Fruit fly (Drosophila melanogaster) whole organism, embryonic: ENCODE results near the gene CG14269.
A peak's percentile ranks its signal among the peaks of the same experiment; 100 is the strongest.

Source experiments
- Abd-B ChIP-seq: fragments of 200-800 bp; sonication (Bioruptor generic); optimal IDR thresholded peaks from 2 replicates; lab custom pipeline; 2018; ENCODE audit warnings: missing biosample characterization, mild to moderate bottlenecking, missing genetic modification characterization, moderate library complexity
- Awh ChIP-seq: fragments of 200-800 bp; sonication (Bioruptor generic); IDR thresholded peaks from 2 replicates; pipeline ENCODE4, ENCODE4 v1.3.6; 2022; ENCODE audit warnings: missing biosample characterization, missing genetic modification characterization
- Bgb ChIP-seq: fragments of 200-800 bp; sonication (Bioruptor generic); IDR thresholded peaks from 2 replicates; pipeline ENCODE4 v1.3.6; 2022; ENCODE audit warnings: missing biosample characterization, missing genetic modification characterization; ENCODE audit not compliant: partially characterized antibody
- CG12071 ChIP-seq: fragments of 200-800 bp; sonication (Bioruptor generic); optimal IDR thresholded peaks from 3 replicates; lab custom pipeline; 2018; ENCODE audit warnings: missing biosample characterization, mild to moderate bottlenecking, missing genetic modification characterization
- CG14667 ChIP-seq: fragments of 200-800 bp; sonication (Bioruptor generic); IDR thresholded peaks from 2 replicates; pipeline ENCODE4 v1.3.6; 2022; ENCODE audit warnings: missing biosample characterization, missing genetic modification characterization
- CG15011 ChIP-seq: fragments of 200-800 bp; sonication (Bioruptor generic); optimal IDR thresholded peaks from 3 replicates; lab custom pipeline; 2018; ENCODE audit warnings: missing biosample characterization, mild to moderate bottlenecking, missing genetic modification characterization
- CG1602 ChIP-seq: fragments of 200-800 bp; sonication (Bioruptor generic); optimal IDR thresholded peaks from 3 replicates; lab custom pipeline; 2016; ENCODE audit warnings: missing biosample characterization, missing genetic modification characterization
- CG1647 ChIP-seq: fragments of 200-800 bp; sonication (Bioruptor generic); optimal IDR thresholded peaks from 3 replicates; lab custom pipeline; 2016; ENCODE audit warnings: missing biosample characterization, missing genetic modification characterization
- CG16813 ChIP-seq: fragments of 200-800 bp; sonication (Bioruptor generic); IDR thresholded peaks from 3 replicates; pipeline ENCODE4 v1.3.6; 2022; ENCODE audit warnings: missing biosample characterization, missing genetic modification characterization; ENCODE audit not compliant: partially characterized antibody
- CG2199 ChIP-seq: fragments of 200-800 bp; sonication (Bioruptor generic); IDR thresholded peaks from 3 replicates; pipeline ENCODE4 v1.3.6; 2022; ENCODE audit warnings: missing biosample characterization, missing genetic modification characterization
- CG2202 ChIP-seq: fragments of 200-800 bp; sonication (Bioruptor generic); optimal IDR thresholded peaks from 2 replicates; lab custom pipeline; 2018; ENCODE audit warnings: missing biosample characterization, mild to moderate bottlenecking, missing genetic modification characterization
- CG31365 ChIP-seq: fragments of 200-800 bp; sonication (Bioruptor generic); optimal IDR thresholded peaks from 2 replicates; lab custom pipeline; 2018; ENCODE audit warnings: missing biosample characterization, mild to moderate bottlenecking, missing genetic modification characterization
- CG4820 ChIP-seq: fragments of 200-800 bp; sonication (Bioruptor generic); optimal IDR thresholded peaks from 3 replicates; lab custom pipeline; 2016; ENCODE audit warnings: missing biosample characterization, missing genetic modification characterization
- CG6813 ChIP-seq: fragments of 200-800 bp; sonication (Bioruptor generic); optimal IDR thresholded peaks from 2 replicates; lab custom pipeline; 2017; ENCODE audit warnings: missing biosample characterization, missing genetic modification characterization, mild to moderate bottlenecking, moderate library complexity, missing genetic modification reagents
- CG7963 ChIP-seq: fragments of 200-800 bp; sonication (Bioruptor generic); IDR thresholded peaks from 3 replicates; pipeline ENCODE4 v1.3.6; 2022; ENCODE audit warnings: missing biosample characterization, missing genetic modification characterization; ENCODE audit not compliant: partially characterized antibody
- CG8765 ChIP-seq: fragments of 200-800 bp; sonication (Bioruptor generic); IDR thresholded peaks from 2 replicates; pipeline ENCODE4 v1.3.6; 2022; ENCODE audit warnings: missing biosample characterization, missing genetic modification characterization
- Dll ChIP-seq: fragments of 200-800 bp; sonication (Bioruptor generic); IDR thresholded peaks from 4 replicates; pipeline ENCODE4 v1.3.6; 2022; ENCODE audit warnings: missing biosample characterization, missing genetic modification characterization; ENCODE audit not compliant: partially characterized antibody
- Dref ChIP-seq: fragments of 200-800 bp; sonication (Bioruptor generic); IDR thresholded peaks from 2 replicates; pipeline ENCODE4 v1.3.6; 2022; ENCODE audit warnings: missing biosample characterization, missing genetic modification characterization
- Hr78 ChIP-seq, 2 experiments: fragments of 200-800 bp in 1 of 2; fragments of >200 bp in 1 of 2; sonication (Bioruptor generic) in 1 of 2; optimal IDR thresholded peaks; 2 replicates each; lab custom pipeline; 2017 to 2019; ENCODE audit warnings: missing biosample characterization in 2 of 2, missing genetic modification characterization in 2 of 2, mild to moderate bottlenecking in 1 of 2, moderate library complexity in 1 of 2
- Lpt ChIP-seq: fragments of >200 bp; optimal IDR thresholded peaks from 2 replicates; lab custom pipeline; 2018; ENCODE audit warnings: missing biosample characterization, missing genetic modification characterization
- MTF-1 ChIP-seq: fragments of 200-800 bp; sonication (Bioruptor generic); optimal IDR thresholded peaks from 2 replicates; lab custom pipeline; 2018; ENCODE audit warnings: missing biosample characterization, mild to moderate bottlenecking, missing genetic modification characterization, borderline replicate concordance
- Med ChIP-seq: fragments of 200-800 bp; sonication (Bioruptor generic); peaks from one replicate; lab custom pipeline; 2016; ENCODE audit warnings: missing biosample characterization, missing genetic modification characterization, mild to moderate bottlenecking, inconsistent platforms, moderate library complexity
- Nf-YA ChIP-seq: fragments of 200-800 bp; sonication (Bioruptor generic); IDR thresholded peaks from 2 replicates; pipeline ENCODE4 v1.3.6; 2022; ENCODE audit warnings: missing biosample characterization, missing genetic modification characterization
- NfI ChIP-seq: fragments of 200-800 bp; sonication (Bioruptor generic); optimal IDR thresholded peaks from 3 replicates; lab custom pipeline; 2018; ENCODE audit warnings: missing biosample characterization, mild to moderate bottlenecking, missing genetic modification characterization, moderate library complexity
- Pdp1 ChIP-seq, 2 experiments: fragments of 200-800 bp; sonication (Bioruptor generic); optimal IDR thresholded peaks; 3 replicates each; lab custom pipeline; 2016; ENCODE audit warnings: missing biosample characterization in 2 of 2, missing genetic modification characterization in 2 of 2, mild to moderate bottlenecking in 1 of 2, moderate library complexity in 1 of 2
- Ptx1 ChIP-seq: fragments of 200-800 bp; sonication (Bioruptor generic); IDR thresholded peaks from 2 replicates; pipeline ENCODE4 v1.3.6; 2022; ENCODE audit warnings: missing biosample characterization, missing genetic modification characterization
- Rfx ChIP-seq: fragments of 200-800 bp; sonication (Bioruptor generic); IDR thresholded peaks from 2 replicates; pipeline ENCODE4 v1.3.6; 2022; ENCODE audit warnings: missing biosample characterization, missing genetic modification characterization
- Spps ChIP-seq: fragments of 200-800 bp; sonication (Bioruptor generic); optimal IDR thresholded peaks from 2 replicates; lab custom pipeline; 2018; ENCODE audit warnings: missing biosample characterization, mild to moderate bottlenecking, missing genetic modification characterization
- Xbp1 ChIP-seq: fragments of 200-800 bp; sonication (Bioruptor generic); optimal IDR thresholded peaks from 3 replicates; lab custom pipeline; 2016; ENCODE audit warnings: missing biosample characterization, mild to moderate bottlenecking, missing genetic modification characterization
- caup ChIP-seq: fragments of 200-800 bp; sonication (Bioruptor generic); optimal IDR thresholded peaks from 3 replicates; lab custom pipeline; 2017; ENCODE audit warnings: missing biosample characterization, mild to moderate bottlenecking, missing genetic modification characterization, moderate library complexity; ENCODE audit not compliant: severe bottlenecking
- dan ChIP-seq: fragments of 200-800 bp; sonication (Bioruptor generic); IDR thresholded peaks from 2 replicates; pipeline ENCODE4 v1.3.6; 2022; ENCODE audit warnings: missing biosample characterization, missing genetic modification characterization
- fd102C ChIP-seq: fragments of 200-800 bp; sonication (Bioruptor generic); optimal IDR thresholded peaks from 2 replicates; lab custom pipeline; 2018; ENCODE audit warnings: missing biosample characterization, mild to moderate bottlenecking, missing genetic modification characterization, moderate library complexity
- fd64A ChIP-seq: fragments of 200-800 bp; sonication (Bioruptor generic); optimal IDR thresholded peaks from 3 replicates; lab custom pipeline; 2018; ENCODE audit warnings: missing biosample characterization, mild to moderate bottlenecking, missing genetic modification characterization
- grn ChIP-seq: fragments of 200-800 bp; sonication (Bioruptor generic); optimal IDR thresholded peaks from 3 replicates; lab custom pipeline; 2017; ENCODE audit warnings: missing biosample characterization, missing genetic modification characterization
- hth ChIP-seq: fragments of >200 bp; optimal IDR thresholded peaks from 2 replicates; lab custom pipeline; 2017; ENCODE audit warnings: inconsistent platforms
- lola ChIP-seq, 3 experiments: fragments of >200 bp in 2 of 3; fragments of 200-800 bp in 1 of 3; sonication (Bioruptor generic) in 1 of 3; optimal IDR thresholded peaks; 2 replicates each; lab custom pipeline; 2017 to 2019; ENCODE audit warnings: missing biosample characterization in 3 of 3, missing genetic modification characterization in 3 of 3, mild to moderate bottlenecking in 1 of 3, moderate library complexity in 1 of 3
- nerfin-1 ChIP-seq: fragments of 200-800 bp; sonication (Bioruptor generic); optimal IDR thresholded peaks from 3 replicates; lab custom pipeline; 2019; ENCODE audit warnings: missing biosample characterization, mild to moderate bottlenecking, missing genetic modification characterization, moderate library complexity
- nerfin-2 ChIP-seq: fragments of 200-800 bp; sonication (Bioruptor generic); IDR thresholded peaks from 2 replicates; pipeline ENCODE4 v1.3.6; 2022; ENCODE audit warnings: missing biosample characterization, missing genetic modification characterization; ENCODE audit not compliant: partially characterized antibody
- oc ChIP-seq: fragments of 200-800 bp; sonication (Bioruptor generic); optimal IDR thresholded peaks from 2 replicates; lab custom pipeline; 2018; ENCODE audit warnings: missing biosample characterization, mild to moderate bottlenecking, missing genetic modification characterization, moderate library complexity
- otp ChIP-seq: fragments of 200-800 bp; sonication (Bioruptor generic); IDR thresholded peaks from 3 replicates; pipeline ENCODE4, ENCODE4 v1.3.6; 2022; ENCODE audit warnings: missing biosample characterization, missing genetic modification characterization
- repo ChIP-seq: fragments of 200-800 bp; sonication (Bioruptor generic); optimal IDR thresholded peaks from 2 replicates; lab custom pipeline; 2016; ENCODE audit warnings: missing biosample characterization, missing genetic modification characterization
- salm ChIP-seq: fragments of 200-800 bp; sonication (Bioruptor generic); optimal IDR thresholded peaks from 2 replicates; lab custom pipeline; 2018; ENCODE audit warnings: missing biosample characterization, mild to moderate bottlenecking, missing genetic modification characterization
- sens ChIP-seq: fragments of 200-800 bp; sonication (Bioruptor generic); peaks from one replicate; lab custom pipeline; 2016; ENCODE audit warnings: missing biosample characterization, missing genetic modification characterization
- sima ChIP-seq: fragments of 200-800 bp; sonication (Bioruptor generic); optimal IDR thresholded peaks from 2 replicates; lab custom pipeline; 2016; ENCODE audit warnings: missing biosample characterization, missing genetic modification characterization
- slou ChIP-seq: fragments of 200-800 bp; sonication (Bioruptor generic); optimal IDR thresholded peaks from 3 replicates; lab custom pipeline; 2016; ENCODE audit warnings: missing biosample characterization, missing genetic modification characterization
- tna ChIP-seq: fragments of 200-800 bp; sonication (Bioruptor generic); IDR thresholded peaks from 2 replicates; pipeline ENCODE4 v1.3.6; 2022; ENCODE audit warnings: missing biosample characterization, missing genetic modification characterization; ENCODE audit not compliant: partially characterized antibody
- wek ChIP-seq: fragments of 200-800 bp; sonication (Bioruptor generic); optimal IDR thresholded peaks from 3 replicates; lab custom pipeline; 2018; ENCODE audit warnings: missing biosample characterization, mild to moderate bottlenecking, missing genetic modification characterization, moderate library complexity

The CG14269 gene

dm6 chrX:3426803-3427613 is 8.6 kb downstream of the CG14269 start (continued):
- TF ChIP-seq Dll (GFP tag; lab: Robert Waterston, UW) (no peak), CG4820 (GFP tag; lab: Kevin White, UChicago) (no peak), Bgb (GFP tag; lab: Robert Waterston, UW) (peak; percentile 13; the same call in 1 of the 2 replicates), CG14667 (GFP tag; lab: Robert Waterston, UW) (no peak), Hr78 (GFP tag; optimal IDR thresholded peaks at IDR 0.05; lab: Kevin White, UChicago) (no peak), Rfx (GFP tag; lab: Robert Waterston, UW) (no peak), salm (tag; lab: Kevin White, UChicago) (peak; percentile 14), Pdp1 (GFP tag; optimal IDR thresholded peaks at IDR 0.05; lab: Kevin White, UChicago) (peak in 1 of 2 experiments; percentile 43), wek (GFP tag; lab: Kevin White, UChicago) (peak; percentile 7), grn (GFP tag; lab: Kevin White, UChicago) (peak; percentile 95), CG8765 (GFP tag; lab: Robert Waterston, UW) (no peak), CG1602 (GFP tag; lab: Kevin White, UChicago) (no peak), CG2199 (GFP tag; lab: Robert Waterston, UW) (no peak), slou (GFP tag; lab: Kevin White, UChicago) (no peak), sens (GFP tag; lab: Kevin White, UChicago) (peak; percentile 6), CG1647 (GFP tag; lab: Kevin White, UChicago) (no peak), fd64A (GFP tag; lab: Kevin White, UChicago) (no peak), nerfin-1 (no peak), CG31365 (no peak), Med (peak; percentile 52), hth (no peak), Xbp1 (GFP tag; lab: Kevin White, UChicago) (no peak), lola (GFP tag; optimal IDR thresholded peaks at IDR 0.05; lab: Kevin White, UChicago) (no peak), fd102C (GFP tag; lab: Kevin White, UChicago) (no peak), CG16813 (GFP tag; lab: Robert Waterston, UW) (peak; percentile 56; the same call in 2 of the 3 replicates), Ptx1 (no peak), oc (peak; percentile 12), Dref (GFP tag; lab: Robert Waterston, UW) (no peak)

DNA sequence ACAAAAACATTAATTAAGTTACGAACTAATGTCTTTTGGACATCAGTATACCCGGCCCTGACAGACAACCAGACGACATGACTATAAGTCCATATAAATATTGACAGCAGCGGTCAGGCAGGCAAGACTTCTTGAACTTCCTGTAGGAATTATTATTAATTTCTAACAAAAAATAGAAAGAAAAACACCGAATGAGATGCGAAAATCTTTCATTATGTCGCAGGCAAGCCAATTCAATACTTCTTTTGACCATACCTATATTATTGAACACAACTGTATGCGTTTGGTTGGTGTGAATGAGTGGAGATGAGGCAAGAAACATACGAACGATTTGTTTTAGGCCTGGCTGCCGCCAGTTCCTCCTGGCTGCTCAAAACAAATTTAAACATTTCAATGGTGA is 10.6 kb downstream of the CG14269 start:
- TF ChIP-seq Lpt (GFP tag; lab: Kevin White, UChicago), result no peak
- no peak for TF ChIP-seq CG16813 (GFP tag; lab: Robert Waterston, UW)
- peak; percentile 75 for TF ChIP-seq Abd-B (GFP tag; lab: Kevin White, UChicago)
- peak; percentile 45 for TF ChIP-seq CG15011 (GFP tag; lab: Kevin White, UChicago)
- no peak for TF ChIP-seq nerfin-2 (GFP tag; lab: Robert Waterston, UW)
- TF ChIP-seq CG6813, result peak; percentile 60
- TF ChIP-seq CG12071, result peak; percentile 77
- no peak for TF ChIP-seq CG7963 (GFP tag; lab: Robert Waterston, UW)
- TF ChIP-seq NfI, result peak; percentile 80
- TF ChIP-seq caup (GFP tag; lab: Kevin White, UChicago), result peak; percentile 72
- peak; percentile 81 for TF ChIP-seq otp (GFP tag; lab: Robert Waterston, UW)
- no peak for TF ChIP-seq tna
- TF ChIP-seq dan, result peak; percentile 28; the same call in 1 of the 2 replicates
- peak; percentile 43 for TF ChIP-seq repo (GFP tag; lab: Kevin White, UChicago)
- TF ChIP-seq MTF-1 (GFP tag; lab: Kevin White, UChicago), result peak; percentile 71
- peak; percentile 49 for TF ChIP-seq CG2202
- peak; percentile 75 for TF ChIP-seq Nf-YA (GFP tag; lab: Robert Waterston, UW)
- TF ChIP-seq Spps (tag; lab: Kevin White, UChicago), result peak; percentile 52
- TF ChIP-seq sima (GFP tag; lab: Kevin White, UChicago), result no peak
- TF ChIP-seq Awh (GFP tag; lab: Robert Waterston, UW), result peak; percentile 79
- TF ChIP-seq lola (GFP tag; optimal IDR thresholded peaks at IDR 0.05; lab: Kevin White, UChicago), result peak in 1 of 3 experiments; percentile 61
- no peak for TF ChIP-seq fd64A (GFP tag; lab: Kevin White, UChicago)
